Fruit fly (Drosophila melanogaster) whole organism, embryonic: Measurements from ENCODE around the gene SCaMC.

Experiments
- Ada2b ChIP-seq: fragments of 200-800 bp; sonication (Bioruptor generic); IDR thresholded peaks from 2 replicates; pipeline ENCODE4 v1.3.6; 2022; ENCODE audit warnings: missing biosample characterization, missing genetic modification characterization
- B-H1 ChIP-seq: fragments of 200-800 bp; sonication (Bioruptor generic); IDR thresholded peaks from 3 replicates; pipeline ENCODE4 v1.3.6; 2022; ENCODE audit warnings: missing biosample characterization, missing genetic modification characterization
- BtbVII ChIP-seq: fragments of 200-800 bp; sonication (Bioruptor generic); optimal IDR thresholded peaks from 3 replicates; lab custom pipeline; 2017; ENCODE audit warnings: missing biosample characterization, mild to moderate bottlenecking, missing genetic modification characterization
- CG10565 ChIP-seq: fragments of 200-800 bp; sonication (Bioruptor generic); optimal IDR thresholded peaks from 3 replicates; lab custom pipeline; 2016; ENCODE audit warnings: missing biosample characterization, mild to moderate bottlenecking, missing genetic modification characterization
- CG10959 ChIP-seq: fragments of 200-800 bp; sonication (Bioruptor generic); IDR thresholded peaks from 2 replicates; pipeline ENCODE4 v1.3.6; 2022; ENCODE audit warnings: missing biosample characterization, missing genetic modification characterization
- CG11504 ChIP-seq: fragments of 200-800 bp; sonication (Bioruptor generic); optimal IDR thresholded peaks from 3 replicates; lab custom pipeline; 2019; ENCODE audit warnings: missing biosample characterization, mild to moderate bottlenecking, missing genetic modification characterization, moderate library complexity
- CG12391 ChIP-seq: fragments of 200-800 bp; sonication (Bioruptor generic); optimal IDR thresholded peaks from 3 replicates; lab custom pipeline; 2018; ENCODE audit warnings: missing biosample characterization, mild to moderate bottlenecking, missing genetic modification characterization, moderate library complexity
- CG15601 ChIP-seq: fragments of 200-800 bp; sonication (Bioruptor generic); optimal IDR thresholded peaks from 3 replicates; lab custom pipeline; 2019; ENCODE audit warnings: missing biosample characterization, mild to moderate bottlenecking, missing genetic modification characterization, moderate library complexity
- CG2116 ChIP-seq: fragments of 200-800 bp; sonication (Bioruptor generic); optimal IDR thresholded peaks from 3 replicates; lab custom pipeline; 2018; ENCODE audit warnings: missing biosample characterization, mild to moderate bottlenecking, missing genetic modification characterization
- CG2129 ChIP-seq: fragments of 200-800 bp; sonication (Bioruptor generic); IDR thresholded peaks from 2 replicates; pipeline ENCODE4 v1.3.6; 2022; ENCODE audit warnings: missing biosample characterization, missing genetic modification characterization; ENCODE audit not compliant: partially characterized antibody
- CG30403 ChIP-seq: fragments of 200-800 bp; sonication (Bioruptor generic); optimal IDR thresholded peaks from 3 replicates; lab custom pipeline; 2016; ENCODE audit warnings: missing biosample characterization, missing genetic modification characterization
- CG31365 ChIP-seq: fragments of 200-800 bp; sonication (Bioruptor generic); optimal IDR thresholded peaks from 2 replicates; lab custom pipeline; 2018; ENCODE audit warnings: missing biosample characterization, mild to moderate bottlenecking, missing genetic modification characterization
- CG32532 ChIP-seq: fragments of 200-800 bp; sonication (Bioruptor generic); IDR thresholded peaks from 2 replicates; pipeline ENCODE4 v1.3.6; 2022; ENCODE audit warnings: missing biosample characterization, missing genetic modification characterization
- CG33213 ChIP-seq: fragments of 200-800 bp; sonication (Bioruptor generic); optimal IDR thresholded peaks from 3 replicates; lab custom pipeline; 2016; ENCODE audit warnings: missing biosample characterization, missing genetic modification characterization
- CG3407 ChIP-seq: fragments of 200-800 bp; sonication (Bioruptor generic); optimal IDR thresholded peaks from 2 replicates; lab custom pipeline; 2018; ENCODE audit warnings: missing biosample characterization, mild to moderate bottlenecking, missing genetic modification characterization
- CG4328 ChIP-seq: fragments of 200-800 bp; sonication (Bioruptor generic); optimal IDR thresholded peaks from 3 replicates; lab custom pipeline; 2017; ENCODE audit warnings: missing biosample characterization, missing genetic modification reagents, missing genetic modification characterization
- CG6654 ChIP-seq: fragments of 200-800 bp; sonication (Bioruptor generic); optimal IDR thresholded peaks from 2 replicates; lab custom pipeline; 2017; ENCODE audit warnings: missing biosample characterization, mild to moderate bottlenecking, missing genetic modification characterization
- CG7357 ChIP-seq: fragments of 200-800 bp; sonication (Bioruptor generic); IDR thresholded peaks from 3 replicates; pipeline ENCODE4 v1.3.6; 2022; ENCODE audit warnings: missing biosample characterization, missing genetic modification characterization
- CG7839 ChIP-seq: fragments of 200-800 bp; sonication (Bioruptor generic); optimal IDR thresholded peaks from 3 replicates; lab custom pipeline; 2018; ENCODE audit warnings: missing biosample characterization, mild to moderate bottlenecking, missing genetic modification characterization, moderate library complexity
- CG8388 ChIP-seq: fragments of 200-800 bp; sonication (Bioruptor generic); optimal IDR thresholded peaks from 2 replicates; lab custom pipeline; 2019; ENCODE audit warnings: missing biosample characterization, mild to moderate bottlenecking, missing genetic modification characterization, moderate library complexity
- Eip74EF ChIP-seq, 2 experiments: fragments of 200-800 bp in 1 of 2; fragments of >200 bp in 1 of 2; sonication (Bioruptor generic) in 1 of 2; optimal IDR thresholded peaks; 2 replicates each; lab custom pipeline; 2017 to 2019; ENCODE audit warnings: missing biosample characterization in 2 of 2, missing genetic modification characterization in 2 of 2, mild to moderate bottlenecking in 1 of 2, moderate library complexity in 1 of 2
- Fer2 ChIP-seq: fragments of 200-800 bp; sonication (Bioruptor generic); optimal IDR thresholded peaks from 2 replicates; lab custom pipeline; 2018; ENCODE audit warnings: missing biosample characterization, mild to moderate bottlenecking, missing genetic modification characterization, moderate library complexity
- Fer3 ChIP-seq: fragments of 200-800 bp; sonication (Bioruptor generic); optimal IDR thresholded peaks from 2 replicates; lab custom pipeline; 2018; ENCODE audit warnings: missing biosample characterization, mild to moderate bottlenecking, missing genetic modification characterization, moderate library complexity
- H15 ChIP-seq: fragments of 200-800 bp; sonication (Bioruptor generic); IDR thresholded peaks from 3 replicates; pipeline ENCODE4 v1.3.6; 2022; ENCODE audit warnings: missing biosample characterization, missing genetic modification characterization
- Hmr ChIP-seq: fragments of 200-800 bp; sonication (Bioruptor generic); optimal IDR thresholded peaks from 3 replicates; lab custom pipeline; 2017; ENCODE audit warnings: mild to moderate bottlenecking, missing biosample characterization, missing genetic modification reagents, missing genetic modification characterization
- MBD-R2 ChIP-seq: fragments of 200-800 bp; sonication (Bioruptor generic); IDR thresholded peaks from 2 replicates; pipeline ENCODE4 v1.3.6; 2022; ENCODE audit warnings: missing biosample characterization, missing genetic modification characterization
- Oli ChIP-seq: fragments of 200-800 bp; sonication (Bioruptor generic); optimal IDR thresholded peaks from 2 replicates; lab custom pipeline; 2018; ENCODE audit warnings: missing biosample characterization, mild to moderate bottlenecking, missing genetic modification characterization, moderate library complexity
- Ravus ChIP-seq: fragments of 200-800 bp; sonication (Bioruptor generic); IDR thresholded peaks from 2 replicates; pipeline ENCODE4 v1.3.6; 2022; ENCODE audit warnings: missing biosample characterization, missing genetic modification characterization
- Tbp ChIP-seq: fragments of >200 bp; optimal IDR thresholded peaks from 2 replicates; lab custom pipeline; 2018; ENCODE audit warnings: missing biosample characterization, missing genetic modification characterization
- Vsx1 ChIP-seq: fragments of 200-800 bp; sonication (Bioruptor generic); optimal IDR thresholded peaks from 2 replicates; lab custom pipeline; 2017; ENCODE audit warnings: missing biosample characterization, mild to moderate bottlenecking, missing genetic modification characterization, missing genetic modification reagents
- cas ChIP-seq: fragments of 200-800 bp; sonication (Bioruptor generic); IDR thresholded peaks from 2 replicates; pipeline ENCODE4 v1.3.6; 2022; ENCODE audit warnings: missing biosample characterization, missing genetic modification characterization
- cg ChIP-seq: fragments of 200-800 bp; sonication (Bioruptor generic); optimal IDR thresholded peaks from 3 replicates; lab custom pipeline; 2019; ENCODE audit warnings: missing biosample characterization, mild to moderate bottlenecking, missing genetic modification characterization, moderate library complexity
- cwo ChIP-seq: fragments of 200-800 bp; sonication (Bioruptor generic); optimal IDR thresholded peaks from 3 replicates; lab custom pipeline; 2017; ENCODE audit warnings: missing biosample characterization, missing genetic modification characterization, mild to moderate bottlenecking, moderate library complexity, missing genetic modification reagents
- fu2 ChIP-seq: fragments of 200-800 bp; sonication (Bioruptor generic); optimal IDR thresholded peaks from 2 replicates; lab custom pipeline; 2016; ENCODE audit warnings: missing biosample characterization, missing genetic modification characterization
- hkb ChIP-seq, 2 experiments: fragments of 200-800 bp in 1 of 2; fragments of >200 bp in 1 of 2; sonication (Bioruptor generic) in 1 of 2; IDR thresholded peaks in 1 of 2; optimal IDR thresholded peaks in 1 of 2; 2 replicates each; pipeline versions ENCODE4 v1.3.6 to Lab custom; 2017 to 2022; ENCODE audit warnings: missing biosample characterization in 1 of 2, missing genetic modification characterization in 1 of 2
- jumu ChIP-seq: fragments of 200-800 bp; sonication (Bioruptor generic); optimal IDR thresholded peaks from 3 replicates; lab custom pipeline; 2016; ENCODE audit warnings: missing biosample characterization, missing genetic modification characterization
- kah ChIP-seq: fragments of 200-800 bp; sonication (Bioruptor generic); optimal IDR thresholded peaks from 2 replicates; lab custom pipeline; 2018; ENCODE audit warnings: missing biosample characterization, mild to moderate bottlenecking, missing genetic modification characterization
- mam ChIP-seq: fragments of 200-800 bp; sonication (Bioruptor generic); optimal IDR thresholded peaks from 3 replicates; lab custom pipeline; 2016; ENCODE audit warnings: missing biosample characterization, missing genetic modification characterization
- pho ChIP-seq: fragments of 200-800 bp; sonication (Bioruptor generic); optimal IDR thresholded peaks from 2 replicates; lab custom pipeline; 2016; ENCODE audit warnings: missing biosample characterization, missing genetic modification characterization
- phol ChIP-seq: fragments of 200-800 bp; sonication (Bioruptor generic); optimal IDR thresholded peaks from 3 replicates; lab custom pipeline; 2018; ENCODE audit warnings: missing biosample characterization, mild to moderate bottlenecking, missing genetic modification characterization, moderate library complexity
- row ChIP-seq: fragments of 200-800 bp; sonication (Bioruptor generic); IDR thresholded peaks from 3 replicates; pipeline ENCODE4 v1.3.6; 2022; ENCODE audit warnings: missing biosample characterization, missing genetic modification characterization
- sc ChIP-seq, 3 experiments: fragments of >200 bp in 2 of 3; fragments of 200-800 bp in 1 of 3; sonication (Bioruptor generic) in 1 of 3; optimal IDR thresholded peaks; 2 replicates in 2 of 3; 3 replicates in 1 of 3; lab custom pipeline; 2017; ENCODE audit warnings: mild to moderate bottlenecking in 1 of 3, missing biosample characterization in 1 of 3, missing genetic modification characterization in 1 of 3, missing genetic modification reagents in 1 of 3
- ssp ChIP-seq: fragments of 200-800 bp; sonication (Bioruptor generic); IDR thresholded peaks from 2 replicates; pipeline ENCODE4 v1.3.6; 2022; ENCODE audit warnings: missing biosample characterization, missing genetic modification characterization
- trem ChIP-seq: fragments of 200-800 bp; optimal IDR thresholded peaks from 3 replicates; lab custom pipeline; 2019; ENCODE audit warnings: missing biosample characterization, mild to moderate bottlenecking, missing genetic modification characterization, moderate library complexity
- tup ChIP-seq: fragments of 200-800 bp; sonication (Bioruptor generic); optimal IDR thresholded peaks from 2 replicates; lab custom pipeline; 2016; ENCODE audit warnings: missing biosample characterization, mild to moderate bottlenecking, missing genetic modification characterization, moderate library complexity
- tx ChIP-seq: fragments of 200-800 bp; sonication (Bioruptor generic); optimal IDR thresholded peaks from 2 replicates; lab custom pipeline; 2016; ENCODE audit warnings: missing biosample characterization, missing genetic modification characterization
- unc-4 ChIP-seq: fragments of 200-800 bp; sonication (Bioruptor generic); IDR thresholded peaks from 2 replicates; pipeline ENCODE4 v1.3.6; 2022; ENCODE audit warnings: missing biosample characterization, missing genetic modification characterization; ENCODE audit not compliant: partially characterized antibody
- vvl ChIP-seq: fragments of 200-800 bp; sonication (Bioruptor generic); IDR thresholded peaks from 2 replicates; pipeline ENCODE4 v1.3.6; 2022; ENCODE audit warnings: missing biosample characterization, missing genetic modification characterization

SCaMC gene

DNA sequence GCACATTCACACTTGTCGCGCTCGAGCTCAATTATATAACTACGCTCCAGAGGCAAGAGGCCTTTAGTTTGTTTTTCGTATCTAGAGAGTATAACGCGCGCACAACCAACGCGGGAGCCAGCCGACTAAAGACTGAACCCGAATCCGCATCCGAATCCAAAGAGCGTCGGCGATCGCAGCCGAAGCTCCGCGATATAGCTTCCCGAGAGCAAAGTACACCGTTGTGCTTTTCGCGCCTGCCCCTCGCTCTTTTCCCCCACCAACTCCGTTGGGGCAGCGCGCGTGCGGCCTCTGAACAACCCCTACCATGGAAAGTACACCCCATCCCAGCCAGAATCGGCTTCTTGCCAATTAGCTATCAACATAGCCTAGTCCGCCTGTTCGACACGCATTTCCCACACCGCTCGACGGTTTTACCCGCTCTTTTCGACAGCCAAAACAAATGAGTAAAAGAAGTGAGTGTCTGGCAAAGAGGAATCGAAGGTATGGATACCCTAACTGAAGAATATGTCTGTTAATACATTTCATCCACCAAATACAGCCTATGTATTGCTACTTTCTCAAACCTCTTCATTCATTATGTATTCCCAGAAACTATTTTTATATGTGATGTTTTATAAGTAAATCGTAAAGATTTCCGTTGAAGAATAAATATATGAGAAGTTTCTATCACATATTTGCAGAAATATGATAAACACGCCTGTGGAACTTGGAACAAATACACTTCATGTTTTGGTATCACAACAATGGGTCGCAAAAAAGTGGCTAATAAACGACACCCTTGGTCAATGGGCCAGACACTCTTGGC, 5.9 kb downstream of the SCaMC start (continued):
- TF ChIP-seq CG3407 (GFP tag; lab: Kevin White, UChicago) (no peak), CG4328 (peak; percentile 38), CG7839 (tag; lab: Kevin White, UChicago) (peak; percentile 9), cg (GFP tag; lab: Kevin White, UChicago) (no peak), cwo (GFP tag; lab: Kevin White, UChicago) (peak; percentile 84), CG12391 (tag; lab: Kevin White, UChicago) (no peak), CG31365 (tag; lab: Kevin White, UChicago) (no peak), Ravus (GFP tag; lab: Robert Waterston, UW) (no peak), CG8388 (GFP tag; lab: Kevin White, UChicago) (no peak), Fer3 (peak; percentile 23), kah (GFP tag; lab: Kevin White, UChicago) (peak; percentile 18), vvl (GFP tag; lab: Robert Waterston, UW) (peak; percentile 64), jumu (GFP tag; lab: Kevin White, UChicago) (no peak), tx (GFP tag; lab: Kevin White, UChicago) (no peak), row (peak; percentile 64), CG33213 (no peak), CG30403 (GFP tag; lab: Kevin White, UChicago) (peak; percentile 26), CG10565 (GFP tag; lab: Kevin White, UChicago) (no peak), mam (GFP tag; lab: Kevin White, UChicago) (peak; percentile 32), tup (no peak), ssp (GFP tag; lab: Robert Waterston, UW) (no peak), CG6654 (no peak), CG7357 (GFP tag; lab: Robert Waterston, UW) (no peak), cas (GFP tag; lab: Robert Waterston, UW) (no peak), Fer2 (no peak), pho (GFP tag; lab: Kevin White, UChicago) (no peak), CG10959 (no peak), BtbVII (GFP tag; lab: Kevin White, UChicago) (peak; percentile 71), CG2116 (GFP tag; lab: Kevin White, UChicago) (no peak), B-H1 (GFP tag; lab: Robert Waterston, UW) (no peak; the same call in 2 of the 3 replicates), MBD-R2 (GFP tag; lab: Robert Waterston, UW) (0 out of 2 replicates have a peak, but pooled peaks have one; percentile 27), trem (tag; lab: Kevin White, UChicago) (no peak), hkb (optimal IDR thresholded peaks at IDR 0.05; lab: Kevin White, UChicago) (no peak), hkb (GFP tag; IDR thresholded peaks at IDR 0.05; lab: Robert Waterston, UW) (peak; percentile 76), sc (optimal IDR thresholded peaks at IDR 0.05; lab: Kevin White, UChicago) (no peak), sc (GFP tag; optimal IDR thresholded peaks at IDR 0.05; lab: Kevin White, UChicago) (no peak), CG32532 (GFP tag; lab: Robert Waterston, UW) (peak; percentile 60), phol (no peak), fu2 (GFP tag; lab: Kevin White, UChicago) (no peak), Oli (tag; lab: Kevin White, UChicago) (no peak), unc-4 (GFP tag; lab: Robert Waterston, UW) (peak; percentile 25; the same call in 1 of the 2 replicates), CG15601 (tag; lab: Kevin White, UChicago) (no peak), Ada2b (GFP tag; lab: Robert Waterston, UW) (no peak), CG11504 (no peak), Tbp (GFP tag; lab: Kevin White, UChicago) (no peak), Vsx1 (GFP tag; lab: Kevin White, UChicago) (peak; percentile 70), Eip74EF (GFP tag; optimal IDR thresholded peaks at IDR 0.05; lab: Kevin White, UChicago) (peak in 1 of 2 experiments; percentile 36), Hmr (peak; percentile 66), H15 (GFP tag; lab: Robert Waterston, UW) (no peak), CG2129 (GFP tag; lab: Robert Waterston, UW) (no peak)
